Fruit fly (Drosophila melanogaster): ENCODE results near the gene CG14342.

The CG14342 gene

dm6 chr2L:1199912-1200721, 3.9 kb upstream of the CG14342 start, which contains the start of the genes CG43349 and CG5011:
Gene CG43349, plus strand, starts transcription at chr2L:1200205.
Gene CG5011, plus strand, starts transcription at chr2L:1200671.
- TF ChIP-seq Dfd (GFP tag; optimal IDR thresholded peaks at IDR 0.05) = peak; percentile 65
- peak; percentile 48 to 72 for TF ChIP-seq dl (GFP tag; optimal IDR thresholded peaks at IDR 0.05; ENCODE audit: insufficient read depth in 1 of 2, partially characterized antibody in 2 of 2)
- TF ChIP-seq Rel (GFP tag; optimal IDR thresholded peaks at IDR 0.05) = no peak
- TF ChIP-seq Rel (tag; optimal IDR thresholded peaks at IDR 0.05) = peak; percentile 85
- TF ChIP-seq jim (GFP tag; optimal IDR thresholded peaks at IDR 0.05) = no peak

- peak; percentile 27 for TF ChIP-seq fru (GFP tag; optimal IDR thresholded peaks at IDR 0.05)
- TF ChIP-seq Rel (GFP tag; optimal IDR thresholded peaks at IDR 0.05) = no peak
- TF ChIP-seq Rel (tag; optimal IDR thresholded peaks at IDR 0.05) = peak; percentile 89
- no peak for TF ChIP-seq br (GFP tag; optimal IDR thresholded peaks at IDR 0.05)
These were observed 2.6 kb upstream of the CG14342 start for dm6 chr2L:1201396-1201837.

DNA sequence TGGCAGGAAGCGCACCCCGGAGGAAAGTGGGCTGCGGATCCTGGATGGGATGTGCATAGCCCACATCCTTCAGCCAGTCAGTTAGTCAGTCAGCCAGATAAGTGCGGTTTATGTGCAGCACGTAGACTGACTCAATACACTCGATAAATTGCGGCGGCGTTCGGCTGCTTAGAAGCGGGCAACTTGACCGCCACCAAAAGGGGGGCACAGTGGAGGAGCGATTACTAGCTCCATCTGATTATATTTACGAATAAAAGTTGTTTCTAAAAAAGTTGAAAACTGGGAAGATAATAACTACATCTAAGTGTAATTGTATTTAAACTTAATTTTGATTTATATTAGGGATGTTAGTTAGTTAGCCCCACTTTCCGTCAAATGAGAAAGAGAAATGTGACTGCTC, 1.6 kb upstream of the CG14342 start:
- no peak for TF ChIP-seq sv (GFP tag; optimal IDR thresholded peaks at IDR 0.05)
- no peak for TF ChIP-seq br (GFP tag; optimal IDR thresholded peaks at IDR 0.05)
- TF ChIP-seq lola (GFP tag; optimal IDR thresholded peaks at IDR 0.05) = no peak

- TF ChIP-seq br (GFP tag; optimal IDR thresholded peaks at IDR 0.05) (peak; percentile 10), Sp1 (GFP tag; optimal IDR thresholded peaks at IDR 0.05) (no peak)
These were observed 3.4 kb downstream of the CG14342 start for dm6 chr2L:1207432-1207831.

DNA sequence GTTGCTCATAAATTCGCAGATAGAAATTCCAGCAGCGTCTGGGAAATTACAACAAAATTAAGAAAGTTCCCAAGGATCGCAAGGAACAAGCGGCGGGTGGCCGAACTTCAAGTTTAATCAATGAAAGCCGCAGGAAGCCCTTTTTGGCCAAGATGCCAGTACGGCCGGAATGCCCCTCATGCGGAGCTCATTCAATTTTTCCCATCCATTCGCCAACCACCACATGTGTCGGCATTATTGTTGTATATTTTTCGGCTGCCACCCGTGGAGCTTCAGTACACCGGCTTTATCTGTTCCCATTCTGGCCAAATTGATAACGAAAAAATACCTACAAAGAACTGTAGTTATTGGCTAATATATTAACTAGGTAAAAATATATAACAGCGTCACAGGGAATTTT, 7.5 kb downstream of the CG14342 start:
- TF ChIP-seq Myc (optimal IDR thresholded peaks at IDR 0.05) (peak; percentile 6), Sp1 (GFP tag; optimal IDR thresholded peaks at IDR 0.05) (no peak)

dm6 chr2L:1213587-1213986, 9.6 kb downstream of the CG14342 start:
- TF ChIP-seq fru (GFP tag; optimal IDR thresholded peaks at IDR 0.05) (no peak), GATAd (GFP tag; optimal IDR thresholded peaks at IDR 0.05) (no peak), Hr83 (GFP tag; optimal IDR thresholded peaks at IDR 0.05; ENCODE audit: poor library complexity, severe bottlenecking) (no peak), Myc (optimal IDR thresholded peaks at IDR 0.05) (no peak), dl (GFP tag; optimal IDR thresholded peaks at IDR 0.05; ENCODE audit: insufficient read depth in 1 of 2, partially characterized antibody in 2 of 2) (no peak), usp (GFP tag; optimal IDR thresholded peaks at IDR 0.05) (no peak), CG32264 (GFP tag; optimal IDR thresholded peaks at IDR 0.05) (no peak), sage (GFP tag; optimal IDR thresholded peaks at IDR 0.05) (no peak), sv (GFP tag; optimal IDR thresholded peaks at IDR 0.05) (no peak), jim (GFP tag; optimal IDR thresholded peaks at IDR 0.05) (no peak), dsf (GFP tag; optimal IDR thresholded peaks at IDR 0.05; ENCODE audit: borderline replicate concordance) (no peak), psq (GFP tag; optimal IDR thresholded peaks at IDR 0.05) (no peak), Dif (GFP tag; optimal IDR thresholded peaks at IDR 0.05; ENCODE audit: partially characterized antibody) (no peak), N (GFP tag; optimal IDR thresholded peaks at IDR 0.05) (no peak), Sp1 (GFP tag; optimal IDR thresholded peaks at IDR 0.05) (no peak)

dm6 chr2L:1214465-1214864, 10.4 kb downstream of the CG14342 start:
- no peak for TF ChIP-seq Sp1 (GFP tag; optimal IDR thresholded peaks at IDR 0.05)
- no peak for TF ChIP-seq lola (GFP tag; optimal IDR thresholded peaks at IDR 0.05)
- TF ChIP-seq sv (GFP tag; optimal IDR thresholded peaks at IDR 0.05) = no peak
- TF ChIP-seq tai (GFP tag; optimal IDR thresholded peaks at IDR 0.05) = no peak
- TF ChIP-seq jim (GFP tag; optimal IDR thresholded peaks at IDR 0.05) = no peak
- no peak for TF ChIP-seq foxo (GFP tag; optimal IDR thresholded peaks at IDR 0.05)
- TF ChIP-seq Hr78 (GFP tag; optimal IDR thresholded peaks at IDR 0.05) = no peak
- no peak for TF ChIP-seq br (GFP tag; optimal IDR thresholded peaks at IDR 0.05)

- TF ChIP-seq pan (optimal IDR thresholded peaks at IDR 0.05) (no peak), Sp1 (GFP tag; optimal IDR thresholded peaks at IDR 0.05) (no peak), rgr (GFP tag; optimal IDR thresholded peaks at IDR 0.05) (no peak), brk (GFP tag; optimal IDR thresholded peaks at IDR 0.05) (no peak), br (GFP tag; optimal IDR thresholded peaks at IDR 0.05) (no peak), Dfd (GFP tag; optimal IDR thresholded peaks at IDR 0.05) (no peak), CG9705 (GFP tag; optimal IDR thresholded peaks at IDR 0.05) (no peak), Hr83 (GFP tag; optimal IDR thresholded peaks at IDR 0.05; ENCODE audit: poor library complexity, severe bottlenecking) (no peak), h (GFP tag; optimal IDR thresholded peaks at IDR 0.05) (no peak), psq (GFP tag; optimal IDR thresholded peaks at IDR 0.05) (no peak), foxo (GFP tag; optimal IDR thresholded peaks at IDR 0.05) (no peak), N (GFP tag; optimal IDR thresholded peaks at IDR 0.05) (no peak), woc (GFP tag; optimal IDR thresholded peaks at IDR 0.05) (no peak), Rel (GFP tag; optimal IDR thresholded peaks at IDR 0.05) (no peak), Rel (tag; optimal IDR thresholded peaks at IDR 0.05) (no peak), Myc (optimal IDR thresholded peaks at IDR 0.05) (no peak), sv (GFP tag; optimal IDR thresholded peaks at IDR 0.05) (no peak), CrebA (GFP tag; optimal IDR thresholded peaks at IDR 0.05; ENCODE audit: borderline replicate concordance) (no peak), tai (GFP tag; optimal IDR thresholded peaks at IDR 0.05) (no peak)
These were observed 13.1 kb downstream of the CG14342 start for dm6 chr2L:1217033-1217612.

Data from whole organism, wandering third instar larva.